Fruit fly (Drosophila melanogaster) whole organism, embryonic: ENCODE results near the gene CG42495.

Source experiments
- BEAF-32 ChIP-seq: fragments of 200-800 bp; sonication (Bioruptor generic); optimal IDR thresholded peaks from 3 replicates; lab custom pipeline; 2017; ENCODE audit warnings: missing biosample characterization, missing genetic modification characterization, mild to moderate bottlenecking, moderate library complexity, missing genetic modification reagents
- CG10209 ChIP-seq: fragments of 200-800 bp; sonication (Bioruptor generic); optimal IDR thresholded peaks from 3 replicates; lab custom pipeline; 2017; ENCODE audit warnings: missing biosample characterization, mild to moderate bottlenecking, missing genetic modification characterization, missing genetic modification reagents
- CG11085 ChIP-seq: fragments of 200-800 bp; sonication (Bioruptor generic); IDR thresholded peaks from 2 replicates; pipeline ENCODE4 v1.3.6; 2022; ENCODE audit warnings: missing biosample characterization, missing genetic modification characterization
- CG11504 ChIP-seq: fragments of 200-800 bp; sonication (Bioruptor generic); optimal IDR thresholded peaks from 3 replicates; lab custom pipeline; 2019; ENCODE audit warnings: missing biosample characterization, mild to moderate bottlenecking, missing genetic modification characterization, moderate library complexity
- CG12219 ChIP-seq: fragments of 200-800 bp; sonication (Bioruptor generic); optimal IDR thresholded peaks from 3 replicates; lab custom pipeline; 2018; ENCODE audit warnings: missing biosample characterization, mild to moderate bottlenecking, missing genetic modification characterization
- CG12236 ChIP-seq: fragments of 200-800 bp; sonication (Bioruptor generic); optimal IDR thresholded peaks from 2 replicates; lab custom pipeline; 2016; ENCODE audit warnings: missing biosample characterization, missing genetic modification characterization
- CG12299 ChIP-seq: fragments of 200-800 bp; sonication (Bioruptor generic); optimal IDR thresholded peaks from 2 replicates; lab custom pipeline; 2018; ENCODE audit warnings: missing biosample characterization, mild to moderate bottlenecking, missing genetic modification characterization
- CG1603 ChIP-seq: fragments of 200-800 bp; sonication (Bioruptor generic); optimal IDR thresholded peaks from 2 replicates; lab custom pipeline; 2019; ENCODE audit warnings: missing biosample characterization, mild to moderate bottlenecking, missing genetic modification characterization, moderate library complexity
- CG17612 ChIP-seq: fragments of 200-800 bp; sonication (Bioruptor generic); IDR thresholded peaks from 2 replicates; pipeline ENCODE4 v1.3.6; 2022; ENCODE audit warnings: missing biosample characterization, missing genetic modification characterization
- CG17829 ChIP-seq: fragments of 200-800 bp; optimal IDR thresholded peaks from 2 replicates; lab custom pipeline; 2019; ENCODE audit warnings: missing biosample characterization, mild to moderate bottlenecking, missing genetic modification characterization, moderate library complexity
- CG17912 ChIP-seq: fragments of 200-800 bp; sonication (Bioruptor generic); optimal IDR thresholded peaks from 2 replicates; lab custom pipeline; 2018; ENCODE audit warnings: missing biosample characterization, mild to moderate bottlenecking, missing genetic modification characterization
- CG18011 ChIP-seq: fragments of 200-800 bp; sonication (Bioruptor generic); optimal IDR thresholded peaks from 2 replicates; lab custom pipeline; 2017; ENCODE audit warnings: missing biosample characterization, missing genetic modification characterization, mild to moderate bottlenecking, moderate library complexity, missing genotype
- CG2116 ChIP-seq: fragments of 200-800 bp; sonication (Bioruptor generic); optimal IDR thresholded peaks from 3 replicates; lab custom pipeline; 2018; ENCODE audit warnings: missing biosample characterization, mild to moderate bottlenecking, missing genetic modification characterization
- CG33557 ChIP-seq: fragments of 200-800 bp; sonication (Bioruptor generic); optimal IDR thresholded peaks from 2 replicates; lab custom pipeline; 2019; ENCODE audit warnings: missing biosample characterization, mild to moderate bottlenecking, missing genetic modification characterization, moderate library complexity
- CG34422 ChIP-seq: fragments of 200-800 bp; sonication (Bioruptor generic); IDR thresholded peaks from 3 replicates; pipeline ENCODE4 v1.3.6; 2022; ENCODE audit warnings: missing biosample characterization, missing genetic modification characterization
- CG3838 ChIP-seq: fragments of 200-800 bp; sonication (Bioruptor generic); optimal IDR thresholded peaks from 3 replicates; lab custom pipeline; 2016; ENCODE audit warnings: missing biosample characterization, missing genetic modification characterization
- CG4424 ChIP-seq: fragments of 200-800 bp; sonication (Bioruptor generic); optimal IDR thresholded peaks from 3 replicates; lab custom pipeline; 2016; ENCODE audit warnings: missing biosample characterization, missing genetic modification characterization
- CG4617 ChIP-seq: fragments of 200-800 bp; sonication (Bioruptor generic); optimal IDR thresholded peaks from 3 replicates; lab custom pipeline; 2016; ENCODE audit warnings: missing biosample characterization, missing genetic modification characterization, borderline replicate concordance
- CG8290 ChIP-seq, 3 experiments: fragments of 200-800 bp; sonication (Bioruptor generic); optimal IDR thresholded peaks; 2 replicates each; lab custom pipeline; 2016 to 2019; ENCODE audit warnings: missing biosample characterization in 3 of 3, missing genetic modification characterization in 3 of 3, mild to moderate bottlenecking in 2 of 3, moderate library complexity in 1 of 3
- CG8765 ChIP-seq: fragments of 200-800 bp; sonication (Bioruptor generic); IDR thresholded peaks from 2 replicates; pipeline ENCODE4 v1.3.6; 2022; ENCODE audit warnings: missing biosample characterization, missing genetic modification characterization
- CG8944 ChIP-seq: fragments of 200-800 bp; sonication (Bioruptor generic); optimal IDR thresholded peaks from 3 replicates; lab custom pipeline; 2016; ENCODE audit warnings: missing biosample characterization, missing genetic modification characterization
- Camta ChIP-seq: fragments of 200-800 bp; sonication (Bioruptor generic); optimal IDR thresholded peaks from 2 replicates; lab custom pipeline; 2016; ENCODE audit warnings: missing biosample characterization, missing genetic modification characterization
- Dbx ChIP-seq: fragments of 200-800 bp; sonication (Bioruptor generic); IDR thresholded peaks from 3 replicates; pipeline ENCODE4 v1.3.6; 2022; ENCODE audit warnings: missing biosample characterization, missing genetic modification characterization
- Deaf1 ChIP-seq: fragments of 200-800 bp; optimal IDR thresholded peaks from 3 replicates; lab custom pipeline; 2019; ENCODE audit warnings: missing biosample characterization, mild to moderate bottlenecking, missing genetic modification characterization, moderate library complexity
- ERR ChIP-seq: fragments of 200-800 bp; sonication (Bioruptor generic); optimal IDR thresholded peaks from 2 replicates; lab custom pipeline; 2016; ENCODE audit warnings: missing biosample characterization, missing genetic modification characterization
- Fer2 ChIP-seq: fragments of 200-800 bp; sonication (Bioruptor generic); optimal IDR thresholded peaks from 2 replicates; lab custom pipeline; 2018; ENCODE audit warnings: missing biosample characterization, mild to moderate bottlenecking, missing genetic modification characterization, moderate library complexity
- Hand ChIP-seq: fragments of 200-800 bp; sonication (Bioruptor generic); optimal IDR thresholded peaks from 2 replicates; lab custom pipeline; 2017; ENCODE audit warnings: mild to moderate bottlenecking, missing biosample characterization, missing genetic modification reagents, missing genetic modification characterization
- HmgZ ChIP-seq: fragments of 200-800 bp; sonication (Bioruptor generic); optimal IDR thresholded peaks from 2 replicates; lab custom pipeline; 2018; ENCODE audit warnings: missing biosample characterization, mild to moderate bottlenecking, missing genetic modification characterization
- Lhr ChIP-seq: fragments of 200-800 bp; sonication (Bioruptor generic); optimal IDR thresholded peaks from 3 replicates; lab custom pipeline; 2017; ENCODE audit warnings: mild to moderate bottlenecking, missing biosample characterization, missing genetic modification reagents, missing genetic modification characterization
- NFAT ChIP-seq: fragments of 200-800 bp; sonication (Bioruptor generic); IDR thresholded peaks from 2 replicates; pipeline ENCODE4 v1.3.6; 2022; ENCODE audit warnings: missing biosample characterization, missing genetic modification characterization
- Neu2 ChIP-seq: fragments of 200-800 bp; sonication (Bioruptor generic); optimal IDR thresholded peaks from 3 replicates; lab custom pipeline; 2016; ENCODE audit warnings: missing biosample characterization, missing genetic modification characterization, borderline replicate concordance
- Rx ChIP-seq: fragments of 200-800 bp; sonication (Bioruptor generic); IDR thresholded peaks from 2 replicates; pipeline ENCODE4 v1.3.6; 2022; ENCODE audit warnings: missing biosample characterization, missing genetic modification characterization
- Taf1 ChIP-seq: fragments of 200-800 bp; sonication (Bioruptor generic); IDR thresholded peaks from 2 replicates; pipeline ENCODE4 v1.3.6; 2022; ENCODE audit warnings: missing biosample characterization, missing genetic modification characterization
- Trl ChIP-seq, 3 experiments: fragments of >200 bp in 2 of 3; fragments of 200-800 bp in 1 of 3; sonication (Bioruptor generic) in 1 of 3; optimal IDR thresholded peaks; 2 replicates in 1 of 3; 3 replicates in 2 of 3; lab custom pipeline; 2016 to 2017; ENCODE audit warnings: missing biosample characterization in 1 of 3, missing genetic modification characterization in 1 of 3
- bbx ChIP-seq: fragments of 200-800 bp; sonication (Bioruptor generic); IDR thresholded peaks from 2 replicates; pipeline ENCODE4 v1.3.6; 2022; ENCODE audit warnings: missing biosample characterization, missing genetic modification characterization; ENCODE audit not compliant: partially characterized antibody
- bigmax ChIP-seq: fragments of 200-800 bp; sonication (Bioruptor generic); optimal IDR thresholded peaks from 2 replicates; lab custom pipeline; 2018; ENCODE audit warnings: missing biosample characterization, mild to moderate bottlenecking, missing genetic modification characterization
- caup ChIP-seq: fragments of 200-800 bp; sonication (Bioruptor generic); optimal IDR thresholded peaks from 3 replicates; lab custom pipeline; 2017; ENCODE audit warnings: missing biosample characterization, mild to moderate bottlenecking, missing genetic modification characterization, moderate library complexity; ENCODE audit not compliant: severe bottlenecking
- ci ChIP-seq: fragments of 200-800 bp; sonication (Bioruptor generic); IDR thresholded peaks from 3 replicates; pipeline ENCODE4 v1.3.6; 2022; ENCODE audit warnings: missing biosample characterization, missing genetic modification characterization
- crol ChIP-seq: fragments of 200-800 bp; sonication (Bioruptor generic); IDR thresholded peaks from 2 replicates; pipeline ENCODE4 v1.3.6; 2022; ENCODE audit warnings: missing biosample characterization, missing genetic modification characterization
- crp ChIP-seq, 2 experiments: fragments of 200-800 bp; sonication (Bioruptor generic); optimal IDR thresholded peaks; 2 replicates in 1 of 2; 3 replicates in 1 of 2; lab custom pipeline; 2017; ENCODE audit warnings: missing biosample characterization in 2 of 2, missing genetic modification characterization in 2 of 2, mild to moderate bottlenecking in 1 of 2, moderate library complexity in 1 of 2
- en ChIP-seq: fragments of 200-800 bp; sonication (Bioruptor generic); optimal IDR thresholded peaks from 2 replicates; lab custom pipeline; 2016; ENCODE audit warnings: missing biosample characterization, missing genetic modification characterization
- fd96Cb ChIP-seq: fragments of 200-800 bp; sonication (Bioruptor generic); optimal IDR thresholded peaks from 2 replicates; lab custom pipeline; 2018; ENCODE audit warnings: missing biosample characterization, mild to moderate bottlenecking, missing genetic modification characterization, moderate library complexity
- jigr1 ChIP-seq: fragments of 200-800 bp; sonication (Bioruptor generic); IDR thresholded peaks from 3 replicates; pipeline ENCODE4 v1.3.6; 2022; ENCODE audit warnings: missing biosample characterization, missing genetic modification characterization
- nerfin-1 ChIP-seq: fragments of 200-800 bp; sonication (Bioruptor generic); optimal IDR thresholded peaks from 3 replicates; lab custom pipeline; 2019; ENCODE audit warnings: missing biosample characterization, mild to moderate bottlenecking, missing genetic modification characterization, moderate library complexity
- nmo ChIP-seq: fragments of 200-800 bp; sonication (Bioruptor generic); optimal IDR thresholded peaks from 2 replicates; lab custom pipeline; 2018; ENCODE audit warnings: missing biosample characterization, mild to moderate bottlenecking, missing genetic modification characterization, moderate library complexity
- onecut ChIP-seq: fragments of 200-800 bp; sonication (Bioruptor generic); IDR thresholded peaks from 2 replicates; pipeline ENCODE4 v1.3.6; 2022; ENCODE audit warnings: missing biosample characterization, missing genetic modification characterization
- salm ChIP-seq: fragments of 200-800 bp; sonication (Bioruptor generic); optimal IDR thresholded peaks from 2 replicates; lab custom pipeline; 2018; ENCODE audit warnings: missing biosample characterization, mild to moderate bottlenecking, missing genetic modification characterization
- shn ChIP-seq: fragments of 200-800 bp; sonication (Bioruptor generic); optimal IDR thresholded peaks from 3 replicates; lab custom pipeline; 2016; ENCODE audit warnings: missing biosample characterization, missing genetic modification characterization
- z ChIP-seq: fragments of 200-800 bp; sonication (Bioruptor generic); IDR thresholded peaks from 3 replicates; pipeline ENCODE4 v1.3.6; 2022; ENCODE audit warnings: missing biosample characterization, missing genetic modification characterization

The CG42495 gene

DNA sequence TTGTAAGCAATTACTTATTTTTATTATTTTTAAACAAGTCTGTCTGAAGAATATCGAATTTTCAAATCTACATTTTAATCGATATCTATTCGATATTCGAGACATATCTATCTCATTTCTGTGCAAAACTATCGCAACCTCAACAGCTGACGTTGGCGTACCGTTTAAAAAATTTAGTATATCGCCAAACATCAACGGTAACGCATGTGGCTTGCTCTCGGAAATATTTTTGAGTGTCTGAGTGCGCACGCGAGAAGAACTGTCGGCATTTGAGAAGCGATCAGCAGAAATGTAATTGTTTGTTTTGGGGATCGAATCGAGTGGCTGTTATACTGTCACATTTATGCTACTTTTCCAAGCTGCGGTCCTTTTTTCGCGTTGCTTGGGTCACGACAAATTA lies 41.4 kb upstream of the CG42495 start, which contains the start of gene MYPT-75D (continued):
- TF ChIP-seq CG4424 (no peak), CG3838 (GFP tag; lab: Kevin White, UChicago) (no peak), crp (GFP tag; optimal IDR thresholded peaks at IDR 0.05; lab: Kevin White, UChicago) (peak; percentile 57 to 95), CG17829 (tag; lab: Kevin White, UChicago) (peak; percentile 85), Trl (optimal IDR thresholded peaks at IDR 0.05; lab: Kevin White, UChicago) (no peak), Trl (GFP tag; optimal IDR thresholded peaks at IDR 0.05; lab: Kevin White, UChicago) (peak; percentile 51), Taf1 (no peak), CG12219 (GFP tag; lab: Kevin White, UChicago) (peak; percentile 32), en (GFP tag; lab: Kevin White, UChicago) (no peak), CG11504 (tag; lab: Kevin White, UChicago) (peak; percentile 44), z (GFP tag; lab: Robert Waterston, UW) (no peak), caup (peak; percentile 23), nmo (GFP tag; lab: Kevin White, UChicago) (peak; percentile 44), NFAT (GFP tag; lab: Robert Waterston, UW) (peak; percentile 46; the same call in 1 of the 2 replicates), salm (tag; lab: Kevin White, UChicago) (peak; percentile 5), shn (GFP tag; lab: Kevin White, UChicago) (no peak), onecut (GFP tag; lab: Robert Waterston, UW) (peak; percentile 48), CG33557 (GFP tag; lab: Kevin White, UChicago) (peak; percentile 24), CG4617 (GFP tag; lab: Kevin White, UChicago) (no peak), bbx (GFP tag; lab: Robert Waterston, UW) (peak; percentile 97), Hand (GFP tag; lab: Kevin White, UChicago) (no peak), Lhr (GFP tag; lab: Kevin White, UChicago) (peak; percentile 12), ERR (GFP tag; lab: Kevin White, UChicago) (peak; percentile 20), CG18011 (GFP tag; lab: Kevin White, UChicago) (no peak), nerfin-1 (tag; lab: Kevin White, UChicago) (peak; percentile 67), CG8765 (GFP tag; lab: Robert Waterston, UW) (no peak), CG11085 (GFP tag; lab: Robert Waterston, UW) (no peak), Rx (no peak), ci (GFP tag; lab: Robert Waterston, UW) (peak; percentile 75), CG1603 (tag; lab: Kevin White, UChicago) (peak; percentile 78), Dbx (peak; percentile 52; the same call in 2 of the 3 replicates), Deaf1 (tag; lab: Kevin White, UChicago) (peak; percentile 47), bigmax (GFP tag; lab: Kevin White, UChicago) (no peak), CG10209 (no peak), CG8290 (GFP tag; optimal IDR thresholded peaks at IDR 0.05; lab: Kevin White, UChicago) (peak; percentile 16), CG8290 (tag; optimal IDR thresholded peaks at IDR 0.05; lab: Kevin White, UChicago) (peak; percentile 22 to 87), jigr1 (no peak), CG34422 (GFP tag; lab: Robert Waterston, UW) (peak; percentile 78; the same call in 1 of the 3 replicates), CG17612 (GFP tag; lab: Robert Waterston, UW) (no peak), HmgZ (tag; lab: Kevin White, UChicago) (peak; percentile 68), Camta (peak; percentile 29), CG12299 (tag; lab: Kevin White, UChicago) (peak; percentile 22), CG12236 (GFP tag; lab: Kevin White, UChicago) (peak; percentile 25), Neu2 (GFP tag; lab: Kevin White, UChicago) (no peak), fd96Cb (no peak), Fer2 (tag; lab: Kevin White, UChicago) (no peak), CG17912 (GFP tag; lab: Kevin White, UChicago) (peak; percentile 36), BEAF-32 (GFP tag; lab: Kevin White, UChicago) (peak; percentile 89), CG8944 (no peak), CG2116 (peak; percentile 91), crol (GFP tag; lab: Robert Waterston, UW) (no peak)
